Worm (Caenorhabditis elegans): ENCODE measurements around the gene asp-8.
"Not testable (repeated sequence)": the region's sequence is repeated elsewhere in the genome, so short reads cannot be mapped to it uniquely, and the experiment has no call there.

The asp-8 gene

ce11 chrV:3064418-3064817, 40.1 kb downstream of the asp-8 start, which contains the start of gene srt-16:
srt-16 (minus strand) TSS chrV:3064518.
- TF ChIP-seq nhr-28, fos-1, zag-1 (tag; optimal IDR thresholded peaks at IDR 0.05): not testable (repeated sequence)

- TF ChIP-seq eor-1 (tag; optimal IDR thresholded peaks at IDR 0.05) (no peak), aly-2 (tag; optimal IDR thresholded peaks at IDR 0.05) (no peak), snpc-4 (tag; optimal IDR thresholded peaks at IDR 0.05) (no peak), daf-12 (tag; optimal IDR thresholded peaks at IDR 0.05) (no peak), ceh-82 (tag; optimal IDR thresholded peaks at IDR 0.05) (no peak), ceh-9 (tag; optimal IDR thresholded peaks at IDR 0.05) (no peak)
Observed at ce11 chrV:3065928-3066327, 41.6 kb downstream of the asp-8 start, which contains the start of gene srh-185. srh-185 (plus strand) TSS chrV:3066228.

ce11 chrV:3069101-3069500, 44.8 kb downstream of the asp-8 start, which contains the start of gene str-40:
str-40 (minus strand) TSS chrV:3069201.
- TF ChIP-seq nhr-11 (tag; optimal IDR thresholded peaks at IDR 0.05) (no peak), ceh-9 (tag; optimal IDR thresholded peaks at IDR 0.05) (no peak), aly-2 (tag; optimal IDR thresholded peaks at IDR 0.05) (no peak), zag-1 (tag; optimal IDR thresholded peaks at IDR 0.05) (no peak), ama-1 (optimal IDR thresholded peaks at IDR 0.05) (no peak), nhr-67 (tag; optimal IDR thresholded peaks at IDR 0.05) (no peak), ZK546.5 (tag; optimal IDR thresholded peaks at IDR 0.05) (no peak), ceh-28 (tag; optimal IDR thresholded peaks at IDR 0.05) (no peak), eor-1 (tag; optimal IDR thresholded peaks at IDR 0.05) (no peak), nhr-12 (tag; optimal IDR thresholded peaks at IDR 0.05) (no peak), hmg-11 (tag; optimal IDR thresholded peaks at IDR 0.05) (no peak), lin-39 (tag; optimal IDR thresholded peaks at IDR 0.05) (no peak), ztf-4 (tag; optimal IDR thresholded peaks at IDR 0.05) (no peak), mml-1 (tag; optimal IDR thresholded peaks at IDR 0.05) (no peak), tbx-2 (tag; optimal IDR thresholded peaks at IDR 0.05) (no peak), egl-5 (tag; optimal IDR thresholded peaks at IDR 0.05) (no peak), fkh-10 (GFP tag; optimal IDR thresholded peaks at IDR 0.05) (no peak), nhr-23 (tag; optimal IDR thresholded peaks at IDR 0.05) (no peak), unc-39 (tag; optimal IDR thresholded peaks at IDR 0.05) (no peak)

ce11 chrV:3071548-3071947, 47.2 kb downstream of the asp-8 start, which contains the start of gene C50H11.13:
C50H11.13 (minus strand) TSS chrV:3071648.
- TF ChIP-seq ceh-82 (tag; optimal IDR thresholded peaks at IDR 0.05) (no peak), ztf-11 (tag; optimal IDR thresholded peaks at IDR 0.05) (no peak), nhr-28 (tag; optimal IDR thresholded peaks at IDR 0.05) (no peak), fkh-2 (tag; optimal IDR thresholded peaks at IDR 0.05) (no peak), fkh-10 (GFP tag; optimal IDR thresholded peaks at IDR 0.05) (no peak), elt-2 (tag; optimal IDR thresholded peaks at IDR 0.05) (no peak), nhr-76 (tag; optimal IDR thresholded peaks at IDR 0.05) (no peak), ceh-9 (tag; optimal IDR thresholded peaks at IDR 0.05) (no peak), hmg-11 (tag; optimal IDR thresholded peaks at IDR 0.05) (no peak), daf-12 (tag; optimal IDR thresholded peaks at IDR 0.05) (no peak), elt-3 (tag; optimal IDR thresholded peaks at IDR 0.05) (no peak), fos-1 (tag; optimal IDR thresholded peaks at IDR 0.05) (no peak), sea-2 (GFP tag; optimal IDR thresholded peaks at IDR 0.05) (no peak), pha-4 (tag; optimal IDR thresholded peaks at IDR 0.05) (no peak), eor-1 (tag; optimal IDR thresholded peaks at IDR 0.05) (no peak), ztf-4 (tag; optimal IDR thresholded peaks at IDR 0.05) (no peak), aly-2 (tag; optimal IDR thresholded peaks at IDR 0.05) (no peak), R02D3.7 (tag; optimal IDR thresholded peaks at IDR 0.05) (no peak), nhr-77 (tag; optimal IDR thresholded peaks at IDR 0.05) (no peak), nhr-43 (tag; optimal IDR thresholded peaks at IDR 0.05; ENCODE audit: poor library complexity, severe bottlenecking) (no peak)
